Worm (Caenorhabditis elegans): ENCODE results near the gene vps-60.

Gene vps-60

DNA sequence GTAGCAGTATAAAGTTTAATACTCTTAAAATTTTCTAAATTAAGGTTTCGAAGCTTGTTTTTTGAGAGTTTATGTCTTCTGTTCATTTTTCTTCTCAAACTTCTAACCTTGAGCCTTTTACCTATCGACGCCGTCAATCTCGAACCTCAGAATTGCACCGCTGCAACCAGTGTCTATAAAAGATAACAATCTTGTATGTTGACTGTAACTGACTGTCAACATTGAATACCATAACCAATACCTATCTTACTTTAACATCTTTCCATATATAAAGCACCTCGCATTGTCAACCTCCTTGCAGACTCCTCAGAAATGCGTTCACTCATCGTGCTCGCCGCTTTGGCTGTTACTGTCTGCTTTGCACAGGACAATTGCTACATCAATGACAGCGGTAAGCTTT is 12.8 kb upstream of the vps-60 start, which contains the start of gene grd-5:
Gene grd-5 (plus strand): TSS at position 295 of the 400 bp plus-strand sequence.
- no peak for TF ChIP-seq pqm-1 (tag; optimal IDR thresholded peaks at IDR 0.05)
- no peak for TF ChIP-seq nhr-76 (tag; optimal IDR thresholded peaks at IDR 0.05)
- no peak for TF ChIP-seq fos-1 (tag; optimal IDR thresholded peaks at IDR 0.05)
- no peak for TF ChIP-seq grh-1 (GFP tag; IDR thresholded peaks at IDR 0.05)
- TF ChIP-seq egl-13 (tag; optimal IDR thresholded peaks at IDR 0.05), result no peak
- no peak for TF ChIP-seq lin-39 (tag; optimal IDR thresholded peaks at IDR 0.05)
- TF ChIP-seq rnt-1 (tag; optimal IDR thresholded peaks at IDR 0.05), result peak; percentile 8
- no peak for TF ChIP-seq dsc-1 (tag; optimal IDR thresholded peaks at IDR 0.05)
- peak; percentile 79 for TF ChIP-seq nhr-85 (tag)
- TF ChIP-seq lin-14 (GFP tag; optimal IDR thresholded peaks at IDR 0.05), result peak; percentile 38

DNA sequence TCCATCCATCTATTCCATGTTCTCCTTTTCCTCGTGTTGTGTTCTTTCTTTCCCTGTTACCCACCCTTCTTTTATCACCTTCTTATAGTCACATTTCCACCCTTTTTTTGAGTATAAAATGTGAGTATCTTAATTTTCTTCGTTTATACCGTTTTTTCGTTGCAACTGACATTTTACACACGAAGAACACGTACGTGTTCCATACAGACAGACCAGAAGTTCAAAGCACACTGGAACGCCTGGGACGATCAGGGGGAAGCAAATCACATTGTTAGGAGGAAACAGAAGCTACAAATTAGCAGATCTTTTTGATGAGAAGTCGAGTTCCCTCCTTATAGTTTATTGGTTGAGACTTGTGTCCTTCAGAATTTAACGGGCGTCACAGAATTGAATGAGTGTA is 9.8 kb upstream of the vps-60 start:
- no peak for TF ChIP-seq jun-1 (tag; optimal IDR thresholded peaks at IDR 0.05)
- TF ChIP-seq aly-2 (tag; optimal IDR thresholded peaks at IDR 0.05), result peak; percentile 13
- no peak for TF ChIP-seq efl-1 (optimal IDR thresholded peaks at IDR 0.05)
- TF ChIP-seq efl-1 (GFP tag; optimal IDR thresholded peaks at IDR 0.05 in 1 of 2), result peak in 1 of 2 experiments; percentile 89

DNA sequence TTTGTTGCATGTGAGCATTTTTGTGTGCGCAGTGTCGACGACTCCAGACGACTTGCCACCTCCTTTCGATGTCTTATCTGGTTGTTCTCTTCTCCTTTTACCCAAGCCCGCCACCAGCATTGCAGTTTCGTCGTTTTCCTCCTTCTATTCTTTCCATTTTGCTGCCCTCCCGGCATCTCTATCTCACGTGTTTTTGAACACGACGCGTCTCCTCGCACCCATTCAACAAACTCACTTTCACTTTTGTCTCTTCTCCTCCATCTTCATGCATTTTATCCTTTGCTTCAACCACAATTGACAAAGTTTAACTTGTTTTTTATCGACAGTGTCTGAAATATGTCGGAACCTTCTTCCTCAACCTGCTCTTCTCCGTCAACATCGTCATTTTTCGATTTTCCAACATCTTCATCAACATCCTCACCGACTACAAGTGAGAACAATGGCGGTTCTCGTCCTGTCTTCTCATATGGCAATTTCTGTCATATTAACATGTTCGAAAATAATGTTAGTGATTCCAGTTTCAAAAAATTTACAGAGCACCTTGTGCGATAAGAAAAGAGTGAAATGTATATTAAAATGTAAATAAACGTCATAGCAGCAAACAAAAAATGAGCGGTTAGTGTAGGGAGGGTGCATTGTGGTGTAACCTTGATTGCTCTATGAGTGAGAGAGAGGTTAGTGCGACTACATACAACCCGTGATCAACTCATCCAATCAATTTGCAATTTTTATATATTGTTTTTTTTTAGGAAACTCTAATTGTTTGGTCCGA is 4.9 kb upstream of the vps-60 start, which contains the start of gene fip-4:
Gene fip-4 (minus strand): TSS at position 636 of the 772 bp plus-strand sequence.
- TF ChIP-seq aha-1 (tag; optimal IDR thresholded peaks at IDR 0.05) (no peak), C16A3.4 (tag; optimal IDR thresholded peaks at IDR 0.05) (peak; percentile 31), pax-3 (tag; optimal IDR thresholded peaks at IDR 0.05) (no peak), lin-14 (GFP tag; optimal IDR thresholded peaks at IDR 0.05) (peak; percentile 83), snu-23 (GFP tag; optimal IDR thresholded peaks at IDR 0.05) (peak; percentile 56), lir-3 (tag; optimal IDR thresholded peaks at IDR 0.05; ENCODE audit: poor library complexity) (no peak), fkh-10 (GFP tag; optimal IDR thresholded peaks at IDR 0.05) (no peak), rnt-1 (tag; optimal IDR thresholded peaks at IDR 0.05) (no peak), unc-86 (tag; optimal IDR thresholded peaks at IDR 0.05) (no peak), snpc-4 (tag; optimal IDR thresholded peaks at IDR 0.05) (no peak), grh-1 (GFP tag; IDR thresholded peaks at IDR 0.05) (0 out of 2 replicates have a peak, but pooled peaks have one; percentile 42), nhr-84 (tag; optimal IDR thresholded peaks at IDR 0.05) (no peak), egl-13 (tag; optimal IDR thresholded peaks at IDR 0.05) (no peak), aly-2 (tag; optimal IDR thresholded peaks at IDR 0.05) (no peak), lin-39 (tag; optimal IDR thresholded peaks at IDR 0.05) (no peak), unc-62 (GFP tag; optimal IDR thresholded peaks at IDR 0.05) (no peak), efl-1 (optimal IDR thresholded peaks at IDR 0.05) (no peak), efl-1 (GFP tag; optimal IDR thresholded peaks at IDR 0.05 in 1 of 2) (peak in 1 of 2 experiments; percentile 80), nhr-28 (tag; optimal IDR thresholded peaks at IDR 0.05) (no peak), ces-1 (GFP tag; optimal IDR thresholded peaks at IDR 0.05) (no peak), sox-4 (tag; optimal IDR thresholded peaks at IDR 0.05) (no peak), tbx-2 (tag; optimal IDR thresholded peaks at IDR 0.05) (no peak), hpl-2 (GFP tag; optimal IDR thresholded peaks at IDR 0.05) (no peak), ama-1 (optimal IDR thresholded peaks at IDR 0.05) (no peak), ceh-82 (tag; optimal IDR thresholded peaks at IDR 0.05) (peak in 1 of 3 experiments; percentile 29), sup-37 (GFP tag; optimal IDR thresholded peaks at IDR 0.05) (no peak), efl-3 (GFP tag; optimal IDR thresholded peaks at IDR 0.05) (no peak), jun-1 (tag; optimal IDR thresholded peaks at IDR 0.05) (no peak), nhr-47 (tag; optimal IDR thresholded peaks at IDR 0.05) (peak; percentile 43), ceh-90 (tag; optimal IDR thresholded peaks at IDR 0.05) (no peak), elt-2 (tag; optimal IDR thresholded peaks at IDR 0.05) (peak; percentile 60), ceh-88 (GFP tag; IDR thresholded peaks at IDR 0.05) (no peak), nhr-90 (tag; optimal IDR thresholded peaks at IDR 0.05; ENCODE audit: poor library complexity) (peak; percentile 26), vab-15 (tag; optimal IDR thresholded peaks at IDR 0.05) (no peak), nhr-237 (tag; optimal IDR thresholded peaks at IDR 0.05) (no peak), unc-130 (tag; optimal IDR thresholded peaks at IDR 0.05) (peak; percentile 59), nhr-11 (tag; optimal IDR thresholded peaks at IDR 0.05) (no peak), hlh-4 (tag; optimal IDR thresholded peaks at IDR 0.05) (no peak), mep-1 (tag; optimal IDR thresholded peaks at IDR 0.05) (peak; percentile 24), lin-35 (GFP tag; optimal IDR thresholded peaks at IDR 0.05) (peak in 1 of 2 experiments; percentile 61), elt-3 (tag; optimal IDR thresholded peaks at IDR 0.05) (peak in 3 of 6 experiments; percentile 7 to 75 (median 49)), irx-1 (tag; optimal IDR thresholded peaks at IDR 0.05) (peak; percentile 7)

All from whole organism, L1 larva.